Worm (Caenorhabditis elegans) whole organism, mixed stage, embryonic: ENCODE results near the gene F59A7.2.

Experiments
- ceh-39 ChIP-seq: fragments of 150-350 bp; optimal IDR thresholded peaks from 2 replicates; lab custom pipeline; 2014; ENCODE audit warnings: missing biosample characterization, missing genetic modification characterization
- ces-1 ChIP-seq: fragments of 150-350 bp; optimal IDR thresholded peaks from 2 replicates; lab custom pipeline; 2014; ENCODE audit warnings: missing biosample characterization, missing genetic modification reagents, missing genetic modification characterization
- lsy-2 ChIP-seq: fragments of 150-350 bp; optimal IDR thresholded peaks from 2 replicates; lab custom pipeline; 2014; ENCODE audit warnings: missing biosample characterization, missing genetic modification characterization
- nhr-12 ChIP-seq: fragments of 150-350 bp; optimal IDR thresholded peaks from 2 replicates; lab custom pipeline; 2014; ENCODE audit warnings: missing biosample characterization, missing genetic modification characterization
- nhr-28 ChIP-seq: fragments of 150-350 bp; optimal IDR thresholded peaks from 2 replicates; lab custom pipeline; 2014; ENCODE audit warnings: missing biosample characterization, missing genetic modification characterization
- snpc-4 ChIP-seq: fragments of 150-350 bp; optimal IDR thresholded peaks from 2 replicates; lab custom pipeline; 2014; ENCODE audit warnings: missing biosample characterization, missing genetic modification characterization
- unc-120 ChIP-seq: sonication (generic microtip); optimal IDR thresholded peaks from 2 replicates; lab custom pipeline; 2017; ENCODE audit warnings: missing genetic modification characterization, missing compliant biosample characterization; ENCODE audit not compliant: poor library complexity, severe bottlenecking
- unc-62 ChIP-seq: fragments of 150-350 bp; optimal IDR thresholded peaks from 2 replicates; lab custom pipeline; 2014; ENCODE audit warnings: missing biosample characterization, missing genetic modification reagents, missing genetic modification characterization

- no peak for TF ChIP-seq unc-120
- no peak for TF ChIP-seq nhr-12 (tag; lab: Kevin White, UChicago)
- no peak for TF ChIP-seq lsy-2 (tag; lab: Kevin White, UChicago)
- no peak for TF ChIP-seq unc-62 (GFP tag; lab: Kevin White, UChicago)
- no peak for TF ChIP-seq nhr-28 (tag; lab: Kevin White, UChicago)
- no peak for TF ChIP-seq ces-1 (GFP tag; lab: Kevin White, UChicago)
- TF ChIP-seq snpc-4 (tag; lab: Kevin White, UChicago), result no peak
- no peak for TF ChIP-seq ceh-39 (tag; lab: Kevin White, UChicago)
Observed at ce11 chrV:1978968-1979367, 37.4 kb downstream of the F59A7.2 start, which contains the start of gene T08B1.4.
